Worm (Caenorhabditis elegans) whole organism, L4 larva: ENCODE data around the gene D2024.1.

Experiments used
- aly-2 ChIP-seq: sonication (generic microtip); optimal IDR thresholded peaks from 2 replicates; lab custom pipeline; 2018; ENCODE audit warnings: missing biosample characterization, missing genetic modification characterization
- ama-1 ChIP-seq: fragments of 150-350 bp; optimal IDR thresholded peaks from 2 replicates; lab custom pipeline; 2014; ENCODE audit warnings: inconsistent platforms, mixed read lengths
- ces-1 ChIP-seq: fragments of 150-350 bp; sonication (generic microtip); optimal IDR thresholded peaks from 4 replicates; lab custom pipeline; 2014; ENCODE audit warnings: missing biosample characterization, missing genetic modification reagents, missing genetic modification characterization
- fos-1 ChIP-seq: fragments of 150-350 bp; optimal IDR thresholded peaks from 2 replicates; lab custom pipeline; 2014; ENCODE audit warnings: missing biosample characterization, missing genetic modification characterization
- lim-7 ChIP-seq: fragments of 200-800 bp; sonication (Bioruptor generic); IDR thresholded peaks from 2 replicates; pipeline ENCODE4 v1.3.6; 2022; ENCODE audit warnings: missing genetic modification characterization, missing compliant biosample characterization
- lin-13 ChIP-seq: fragments of 150-350 bp; optimal IDR thresholded peaks from 2 replicates; lab custom pipeline; 2014; ENCODE audit warnings: missing biosample characterization, missing genetic modification reagents, missing genetic modification characterization
- lin-15B ChIP-seq: fragments of 150-350 bp; sonication (generic microtip); optimal IDR thresholded peaks from 3 replicates; lab custom pipeline; 2014; ENCODE audit warnings: missing biosample characterization, missing genetic modification characterization
- lin-39 ChIP-seq: fragments of 150-350 bp; optimal IDR thresholded peaks from 2 replicates; lab custom pipeline; 2014; ENCODE audit warnings: missing biosample characterization, missing genetic modification reagents, missing genetic modification characterization
- mdl-1 ChIP-seq, 2 experiments: fragments of 150-350 bp in 1 of 2; sonication (generic microtip) in 1 of 2; optimal IDR thresholded peaks; 2 replicates each; lab custom pipeline; 2014 to 2017; ENCODE audit warnings: missing biosample characterization in 2 of 2, missing genetic modification characterization in 2 of 2
- nhr-28 ChIP-seq: fragments of 150-350 bp; optimal IDR thresholded peaks from 2 replicates; lab custom pipeline; 2014; ENCODE audit warnings: missing biosample characterization, missing genetic modification characterization
- nhr-41 ChIP-seq: fragments of 200-800 bp; sonication (Bioruptor generic); IDR thresholded peaks from 2 replicates; pipeline ENCODE4 v1.3.6; 2022; ENCODE audit warnings: missing genetic modification reagents, missing genetic modification characterization, missing compliant biosample characterization
- pqm-1 ChIP-seq: sonication (generic microtip); optimal IDR thresholded peaks from 2 replicates; lab custom pipeline; 2017; ENCODE audit warnings: missing biosample characterization, missing genetic modification characterization
- zag-1 ChIP-seq: fragments of 150-350 bp; optimal IDR thresholded peaks from 2 replicates; lab custom pipeline; 2014; ENCODE audit warnings: missing biosample characterization, missing genetic modification characterization
- ztf-11 ChIP-seq: fragments of 150-350 bp; optimal IDR thresholded peaks from 2 replicates; lab custom pipeline; 2014; ENCODE audit warnings: missing biosample characterization, missing genetic modification characterization

- TF ChIP-seq lim-7 (GFP tag; lab: Robert Waterston, UW): no peak
- TF ChIP-seq pqm-1 (tag; lab: Kevin White, UChicago): no peak
- TF ChIP-seq fos-1 (tag; lab: Kevin White, UChicago): no peak
- no peak for TF ChIP-seq aly-2
- no peak for TF ChIP-seq mdl-1 (tag; optimal IDR thresholded peaks at IDR 0.05; lab: Kevin White, UChicago)
- TF ChIP-seq nhr-28 (tag; lab: Kevin White, UChicago): no peak
- no peak for TF ChIP-seq ces-1 (GFP tag; lab: Kevin White, UChicago)
- no peak for TF ChIP-seq zag-1 (tag; lab: Kevin White, UChicago)
- no peak for TF ChIP-seq lin-39 (tag; lab: Kevin White, UChicago)
- no peak for TF ChIP-seq lin-13 (GFP tag; lab: Kevin White, UChicago)
- TF ChIP-seq ama-1 (lab: Kevin White, UChicago): no peak
- TF ChIP-seq ztf-11 (tag; lab: Kevin White, UChicago): no peak
- TF ChIP-seq nhr-41: no peak
- no peak for TF ChIP-seq lin-15B (tag; lab: Kevin White, UChicago)
Measured at ce11 chrIV:7263137-7263536, 15.8 kb downstream of the D2024.1 start, which contains the start of gene glb-2.
